Fruit fly (Drosophila melanogaster): Measurements from ENCODE around the gene vih.

The vih gene

DNA sequence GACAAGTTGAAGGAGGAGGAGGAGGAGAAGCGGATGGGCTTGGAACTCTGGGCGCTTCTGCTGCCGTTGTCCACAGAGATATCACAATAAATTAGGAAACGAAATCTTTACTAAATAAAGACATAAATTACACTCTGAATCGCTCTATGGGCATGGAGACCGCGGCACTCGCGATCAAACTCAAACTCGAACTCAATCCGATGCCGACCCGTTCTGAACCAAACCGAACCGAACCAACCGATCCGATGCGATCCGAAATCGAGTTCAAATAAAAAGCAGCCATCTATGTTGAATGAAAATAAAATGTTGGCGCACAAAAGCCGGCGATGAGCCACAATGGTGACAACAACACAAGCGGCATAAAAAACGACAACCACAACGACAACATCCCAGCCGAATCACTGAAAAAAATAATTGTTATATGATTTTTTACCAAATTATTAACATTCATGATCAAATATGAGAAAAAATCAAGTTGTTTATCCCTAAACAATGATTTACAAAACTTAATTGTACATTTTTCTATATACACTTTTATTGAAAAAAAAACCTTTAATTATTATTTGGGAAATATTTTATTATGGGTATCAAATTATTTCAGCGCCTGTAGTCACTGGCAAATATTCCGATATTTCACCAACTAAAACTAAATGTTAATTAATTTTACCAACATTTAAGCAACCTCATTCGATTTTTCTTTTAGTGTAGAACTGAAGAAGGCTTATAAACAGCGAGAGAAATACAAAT is 47.0 kb upstream of the vih start (continued):
- TF ChIP-seq dac (GFP tag; optimal IDR thresholded peaks at IDR 0.05) (no peak), ss (GFP tag; optimal IDR thresholded peaks at IDR 0.05) (peak; percentile 29 to 60), net (GFP tag; optimal IDR thresholded peaks at IDR 0.05) (peak; percentile 38), pdm3 (GFP tag; optimal IDR thresholded peaks at IDR 0.05) (peak; percentile 47), Ets96B (tag; optimal IDR thresholded peaks at IDR 0.05) (peak; percentile 62), CG11902 (GFP tag; optimal IDR thresholded peaks at IDR 0.05) (peak; percentile 26), CG32006 (GFP tag; optimal IDR thresholded peaks at IDR 0.05) (peak; percentile 71), spab (GFP tag; optimal IDR thresholded peaks at IDR 0.05) (peak; percentile 51), cyc (GFP tag; optimal IDR thresholded peaks at IDR 0.05) (peak; percentile 47), CG11762 (GFP tag; optimal IDR thresholded peaks at IDR 0.05; ENCODE audit: insufficient read depth) (peak; percentile 52), CG8119 (GFP tag; IDR thresholded peaks at IDR 0.05) (peak; percentile 27; the same call in 1 of the 3 replicates), CG6808 (GFP tag; optimal IDR thresholded peaks at IDR 0.05) (peak; percentile 71), Eip78C (GFP tag) (peak; percentile 91), topi (GFP tag; optimal IDR thresholded peaks at IDR 0.05) (peak; percentile 53)

DNA sequence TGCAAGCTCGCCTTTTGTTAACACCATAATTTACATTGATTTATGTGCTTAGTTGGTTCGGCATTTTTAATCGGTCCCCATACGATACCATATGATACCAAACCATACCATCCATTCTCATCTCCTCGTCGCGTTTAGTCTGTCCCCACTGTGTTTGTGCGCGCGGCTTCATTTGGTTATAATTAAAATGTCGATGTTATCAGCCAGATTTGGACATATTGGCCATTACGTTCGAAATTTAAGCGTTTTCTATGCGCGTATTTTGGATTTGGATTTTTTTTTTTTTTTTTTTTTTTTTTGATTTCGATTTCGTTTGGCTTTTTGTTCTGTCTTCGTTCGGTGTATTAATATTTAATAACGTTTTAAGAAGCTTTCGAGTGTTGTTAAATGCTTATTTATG is 42.1 kb upstream of the vih start:
- TF ChIP-seq CG11902 (GFP tag; optimal IDR thresholded peaks at IDR 0.05): no peak
- no peak for TF ChIP-seq CG7368 (GFP tag; optimal IDR thresholded peaks at IDR 0.05)
- no peak for TF ChIP-seq fkh (GFP tag; optimal IDR thresholded peaks at IDR 0.05)
- TF ChIP-seq dac (GFP tag; optimal IDR thresholded peaks at IDR 0.05): no peak
- no peak for TF ChIP-seq Hr4 (GFP tag; optimal IDR thresholded peaks at IDR 0.05)
- no peak for TF ChIP-seq Sox15 (GFP tag; optimal IDR thresholded peaks at IDR 0.05)
- TF ChIP-seq CG6808 (GFP tag; optimal IDR thresholded peaks at IDR 0.05): no peak
- no peak for TF ChIP-seq CG3032 (tag; optimal IDR thresholded peaks at IDR 0.05)
- no peak for TF ChIP-seq dsx (GFP tag; optimal IDR thresholded peaks at IDR 0.05; ENCODE audit: poor library complexity, severe bottlenecking)
- TF ChIP-seq Ets96B (tag; optimal IDR thresholded peaks at IDR 0.05): no peak
- no peak for TF ChIP-seq achi (GFP tag; optimal IDR thresholded peaks at IDR 0.05)
- no peak for TF ChIP-seq CG6792 (GFP tag; optimal IDR thresholded peaks at IDR 0.05)
- TF ChIP-seq CG6854 (GFP tag; optimal IDR thresholded peaks at IDR 0.05): no peak
- no peak for TF ChIP-seq Eip75B (GFP tag; optimal IDR thresholded peaks at IDR 0.05)
- TF ChIP-seq fd85E (GFP tag; optimal IDR thresholded peaks at IDR 0.05): no peak
- TF ChIP-seq CG8632 (GFP tag; optimal IDR thresholded peaks at IDR 0.05): no peak
- no peak for TF ChIP-seq CG8119 (GFP tag; IDR thresholded peaks at IDR 0.05)

DNA sequence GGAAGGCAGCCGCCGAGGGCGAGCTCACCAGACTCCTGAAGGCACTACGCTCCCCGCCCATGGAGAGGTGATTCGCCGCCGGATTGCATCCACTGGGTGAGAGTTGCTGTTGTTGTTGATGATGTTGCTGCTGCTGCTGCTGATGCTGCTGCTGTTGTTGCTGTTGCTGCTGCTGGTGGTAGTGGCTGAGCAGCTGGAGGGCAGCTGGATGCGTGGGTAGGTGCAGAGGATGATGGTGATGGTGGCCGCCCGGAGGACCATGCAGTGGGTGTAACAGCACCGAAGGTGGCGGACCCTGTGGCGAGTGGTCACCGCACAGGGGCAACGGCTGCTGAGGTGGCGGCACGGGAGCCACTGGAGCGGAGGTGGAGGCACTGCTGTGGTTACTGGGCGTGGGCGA is 40.5 kb upstream of the vih start:
- TF ChIP-seq spab (GFP tag; optimal IDR thresholded peaks at IDR 0.05): no peak
- TF ChIP-seq Smox (GFP tag; optimal IDR thresholded peaks at IDR 0.05): no peak
- TF ChIP-seq Ets96B (tag; optimal IDR thresholded peaks at IDR 0.05): no peak

DNA sequence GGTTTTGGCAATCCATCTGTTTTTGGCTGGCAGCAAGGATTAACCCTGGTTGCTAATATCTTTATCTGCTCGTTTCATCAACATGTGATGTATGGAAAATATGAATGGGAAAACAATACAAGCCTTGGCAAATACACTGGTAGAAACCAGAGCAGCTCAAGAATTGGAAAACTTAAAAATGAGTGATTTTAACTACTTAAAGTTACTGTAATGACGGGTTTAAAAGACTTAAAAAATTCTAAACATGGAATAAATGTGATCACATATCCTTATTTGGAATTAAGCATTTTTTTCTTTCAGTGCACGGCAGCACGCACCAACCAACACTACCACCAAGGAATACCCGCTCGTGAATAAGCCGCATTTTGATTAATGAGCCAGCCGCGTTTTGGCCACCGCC is 38.9 kb upstream of the vih start:
- TF ChIP-seq CG34406 (GFP tag; optimal IDR thresholded peaks at IDR 0.05) (no peak), pdm3 (GFP tag; optimal IDR thresholded peaks at IDR 0.05) (no peak), Eip78C (GFP tag) (peak; percentile 64), CG7368 (GFP tag; optimal IDR thresholded peaks at IDR 0.05) (no peak), topi (GFP tag; optimal IDR thresholded peaks at IDR 0.05) (peak; percentile 31), cyc (GFP tag; optimal IDR thresholded peaks at IDR 0.05) (peak; percentile 47), Hr38 (GFP tag; optimal IDR thresholded peaks at IDR 0.05) (no peak), net (GFP tag; optimal IDR thresholded peaks at IDR 0.05) (no peak), CG6792 (GFP tag; optimal IDR thresholded peaks at IDR 0.05) (no peak), CG6276 (GFP tag; optimal IDR thresholded peaks at IDR 0.05) (no peak), fd59A (GFP tag; optimal IDR thresholded peaks at IDR 0.05) (no peak), Eip75B (GFP tag; optimal IDR thresholded peaks at IDR 0.05) (no peak)

DNA sequence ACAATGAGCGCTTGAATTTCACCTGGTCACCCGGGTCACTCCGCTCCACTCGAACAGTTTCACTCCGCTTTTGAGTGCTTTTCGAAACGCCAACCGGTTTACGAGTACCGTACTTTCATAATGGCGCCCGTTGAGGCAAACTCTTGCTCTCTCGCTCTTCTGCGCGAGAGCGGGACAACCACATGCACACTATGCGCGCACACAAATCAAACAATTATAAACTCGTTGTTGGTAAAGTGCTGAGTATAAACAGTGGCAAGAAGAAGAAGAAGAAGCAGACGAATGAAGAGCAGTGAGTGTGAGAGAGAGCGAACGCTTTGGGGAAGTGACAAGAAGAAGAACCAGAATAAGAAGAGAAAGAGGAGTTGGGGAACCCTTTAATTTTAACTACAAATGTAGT is 36.1 kb upstream of the vih start, which contains the start of gene eyg:
Gene eyg, minus strand, starts transcription at position 6 of the 400 bp plus-strand sequence.
- no peak for TF ChIP-seq Eip93F (GFP tag; optimal IDR thresholded peaks at IDR 0.05)
- no peak for TF ChIP-seq fd85E (GFP tag; optimal IDR thresholded peaks at IDR 0.05)
- TF ChIP-seq CG1621 (tag; optimal IDR thresholded peaks at IDR 0.05): no peak
- peak in 1 of 2 experiments; percentile 38 for TF ChIP-seq salr (GFP tag; optimal IDR thresholded peaks at IDR 0.05)
- TF ChIP-seq Eip78C (GFP tag): peak; percentile 37
- no peak for TF ChIP-seq Hr4 (GFP tag; optimal IDR thresholded peaks at IDR 0.05)
- TF ChIP-seq CG8119 (GFP tag; IDR thresholded peaks at IDR 0.05): no peak
- no peak for TF ChIP-seq CG8319 (GFP tag; optimal IDR thresholded peaks at IDR 0.05)
- no peak for TF ChIP-seq net (GFP tag; optimal IDR thresholded peaks at IDR 0.05)
- no peak for TF ChIP-seq Ets21C (GFP tag; optimal IDR thresholded peaks at IDR 0.05)
- no peak for TF ChIP-seq CG7368 (GFP tag; optimal IDR thresholded peaks at IDR 0.05)
- no peak for TF ChIP-seq CG6276 (GFP tag; optimal IDR thresholded peaks at IDR 0.05)
- peak; percentile 22 for TF ChIP-seq esn (GFP tag; optimal IDR thresholded peaks at IDR 0.05)
- TF ChIP-seq fkh (GFP tag; optimal IDR thresholded peaks at IDR 0.05): peak; percentile 100
- peak; percentile 9 for TF ChIP-seq CG6792 (GFP tag; optimal IDR thresholded peaks at IDR 0.05)
- no peak for TF ChIP-seq fd59A (GFP tag; optimal IDR thresholded peaks at IDR 0.05)
- TF ChIP-seq OdsH (GFP tag; optimal IDR thresholded peaks at IDR 0.05): no peak
- no peak for TF ChIP-seq Met (GFP tag; optimal IDR thresholded peaks at IDR 0.05)
- no peak for TF ChIP-seq Ets96B (tag; optimal IDR thresholded peaks at IDR 0.05)
- TF ChIP-seq Hr38 (GFP tag; optimal IDR thresholded peaks at IDR 0.05): no peak
- TF ChIP-seq Sox14 (GFP tag; optimal IDR thresholded peaks at IDR 0.05): no peak

Data from whole organism, prepupa.